Fruit fly (Drosophila melanogaster) whole organism, wandering third instar larva: Measurements from ENCODE around the gene CG42540.

Experiments
- Abd-B ChIP-seq: fragments of >200 bp; optimal IDR thresholded peaks from 2 replicates; lab custom pipeline; 2017; ENCODE audit warnings: missing biosample characterization, missing genetic modification characterization
- CG32264 ChIP-seq: fragments of 200-800 bp; sonication (Bioruptor generic); optimal IDR thresholded peaks from 2 replicates; lab custom pipeline; 2016; ENCODE audit warnings: missing biosample characterization, missing genetic modification characterization
- CG9705 ChIP-seq: fragments of 200-800 bp; sonication (Bioruptor generic); optimal IDR thresholded peaks from 2 replicates; lab custom pipeline; 2018; ENCODE audit warnings: missing biosample characterization, mild to moderate bottlenecking, missing genetic modification characterization
- Dif ChIP-seq: fragments of 200-275, 200-300 bp; sonication (Bioruptor generic); optimal IDR thresholded peaks from 2 replicates; lab custom pipeline; 2018; ENCODE audit warnings: missing biosample characterization, missing genetic modification characterization; ENCODE audit not compliant: partially characterized antibody
- Hr78 ChIP-seq: fragments of >200 bp; optimal IDR thresholded peaks from 2 replicates; lab custom pipeline; 2017; ENCODE audit warnings: missing biosample characterization, missing genetic modification characterization
- Jra ChIP-seq: sonication (Bioruptor generic); optimal IDR thresholded peaks from 2 replicates; lab custom pipeline; 2016; ENCODE audit warnings: missing biosample characterization, missing genetic modification characterization
- N ChIP-seq: fragments of >200 bp; optimal IDR thresholded peaks from 2 replicates; lab custom pipeline; 2018; ENCODE audit warnings: missing biosample characterization, missing external identifiers, missing genetic modification characterization
- Rel ChIP-seq, 2 experiments: fragments of 200-800 bp; sonication (Bioruptor generic) in 1 of 2; optimal IDR thresholded peaks; 2 replicates in 1 of 2; 3 replicates in 1 of 2; lab custom pipeline; 2016 to 2019; ENCODE audit warnings: mild to moderate bottlenecking in 2 of 2, missing biosample characterization in 2 of 2, missing genetic modification characterization in 2 of 2, moderate library complexity in 1 of 2
- br ChIP-seq: fragments of 200-800 bp; sonication (Bioruptor generic); optimal IDR thresholded peaks from 2 replicates; lab custom pipeline; 2016; ENCODE audit warnings: missing biosample characterization, missing genetic modification characterization
- dl ChIP-seq, 2 experiments: fragments of 175-275, 200-275 bp in 1 of 2; fragments of 200-275 bp in 1 of 2; sonication (Bioruptor generic); optimal IDR thresholded peaks; lab custom pipeline; 2018; ENCODE audit warnings: mild to moderate bottlenecking in 2 of 2, missing biosample characterization in 2 of 2, missing genetic modification characterization in 2 of 2, moderate library complexity in 2 of 2; ENCODE audit not compliant: partially characterized antibody in 2 of 2, insufficient read depth in 1 of 2
- dmrt93B ChIP-seq: fragments of 200-800 bp; sonication (Bioruptor generic); optimal IDR thresholded peaks from 2 replicates; lab custom pipeline; 2018; ENCODE audit warnings: missing biosample characterization, mild to moderate bottlenecking, missing genetic modification characterization
- fru ChIP-seq: fragments of 200-800 bp; sonication (Bioruptor generic); optimal IDR thresholded peaks from 3 replicates; lab custom pipeline; 2016; ENCODE audit warnings: missing biosample characterization, mild to moderate bottlenecking, missing genetic modification characterization
- lola ChIP-seq: fragments of >200 bp; optimal IDR thresholded peaks from 2 replicates; lab custom pipeline; 2017; ENCODE audit warnings: missing biosample characterization, missing genetic modification characterization
- sage ChIP-seq: fragments of 200-800 bp; sonication (Bioruptor generic); optimal IDR thresholded peaks from 2 replicates; lab custom pipeline; 2016; ENCODE audit warnings: missing biosample characterization, mild to moderate bottlenecking, missing genetic modification characterization

Gene CG42540

dm6 chr3L:4634689-4635088 is 78.8 kb downstream of the CG42540 start, which contains the start of gene CG13716:
TSS of gene CG13716 (minus strand) at chr3L:4634789.
- TF ChIP-seq CG9705 (GFP tag; lab: Kevin White, UChicago) (no peak), lola (GFP tag; lab: Kevin White, UChicago) (no peak), CG32264 (no peak), dmrt93B (GFP tag; lab: Kevin White, UChicago) (no peak), Jra (GFP tag; lab: Kevin White, UChicago) (no peak), N (GFP tag; lab: Kevin White, UChicago) (no peak), Rel (GFP tag; optimal IDR thresholded peaks at IDR 0.05; lab: Kevin White, UChicago) (no peak), Rel (tag; optimal IDR thresholded peaks at IDR 0.05; lab: Kevin White, UChicago) (no peak), fru (GFP tag; lab: Kevin White, UChicago) (no peak), br (GFP tag; lab: Kevin White, UChicago) (no peak), dl (GFP tag; optimal IDR thresholded peaks at IDR 0.05; lab: Kevin White, UChicago; ENCODE audit: insufficient read depth in 1 of 2, partially characterized antibody in 2 of 2) (no peak), sage (no peak), Abd-B (GFP tag; lab: Kevin White, UChicago) (no peak), Dif (GFP tag; lab: Kevin White, UChicago) (no peak), Hr78 (no peak)
